Fruit fly (Drosophila melanogaster) whole organism, embryonic: ENCODE data around the gene spg.

Experiments used
- CG10274 ChIP-seq: fragments of 200-800 bp; sonication (Bioruptor generic); optimal IDR thresholded peaks from 3 replicates; lab custom pipeline; 2017; ENCODE audit warnings: missing biosample characterization, mild to moderate bottlenecking, missing genetic modification characterization
- CG11398 ChIP-seq: fragments of 200-800 bp; sonication (Bioruptor generic); optimal IDR thresholded peaks from 2 replicates; lab custom pipeline; 2016; ENCODE audit warnings: missing biosample characterization, missing genetic modification characterization
- CG12104 ChIP-seq: fragments of 200-800 bp; sonication (Bioruptor generic); optimal IDR thresholded peaks from 3 replicates; lab custom pipeline; 2016; ENCODE audit warnings: missing biosample characterization, missing genetic modification characterization
- CG12155 ChIP-seq: fragments of 200-800 bp; sonication (Bioruptor generic); optimal IDR thresholded peaks from 3 replicates; lab custom pipeline; 2016; ENCODE audit warnings: missing biosample characterization, missing genetic modification characterization
- CG12659 ChIP-seq: fragments of 200-800 bp; sonication (Bioruptor generic); optimal IDR thresholded peaks from 3 replicates; lab custom pipeline; 2017; ENCODE audit warnings: mild to moderate bottlenecking, missing biosample characterization, missing genetic modification reagents, missing genetic modification characterization
- CG14014 ChIP-seq: fragments of 200-800 bp; sonication (Bioruptor generic); IDR thresholded peaks from 2 replicates; pipeline ENCODE4 v1.3.6; 2022; ENCODE audit warnings: missing biosample characterization, missing genetic modification characterization
- CG15696 ChIP-seq: fragments of 200-800 bp; sonication (Bioruptor generic); optimal IDR thresholded peaks from 2 replicates; lab custom pipeline; 2019; ENCODE audit warnings: missing biosample characterization, mild to moderate bottlenecking, missing genetic modification characterization, moderate library complexity
- CG17186 ChIP-seq: fragments of 200-800 bp; sonication (Bioruptor generic); optimal IDR thresholded peaks from 3 replicates; lab custom pipeline; 2017; ENCODE audit warnings: missing biosample characterization, missing genetic modification reagents, missing genetic modification characterization
- CG2199 ChIP-seq: fragments of 200-800 bp; sonication (Bioruptor generic); IDR thresholded peaks from 3 replicates; pipeline ENCODE4 v1.3.6; 2022; ENCODE audit warnings: missing biosample characterization, missing genetic modification characterization
- CG2202 ChIP-seq: fragments of 200-800 bp; sonication (Bioruptor generic); optimal IDR thresholded peaks from 2 replicates; lab custom pipeline; 2018; ENCODE audit warnings: missing biosample characterization, mild to moderate bottlenecking, missing genetic modification characterization
- CG2875 ChIP-seq: fragments of 200-800 bp; sonication (Bioruptor generic); optimal IDR thresholded peaks from 2 replicates; lab custom pipeline; 2017; ENCODE audit warnings: missing biosample characterization, mild to moderate bottlenecking, missing genetic modification characterization, missing genetic modification reagents
- CG2889 ChIP-seq: fragments of 200-800 bp; sonication (Bioruptor generic); IDR thresholded peaks from 3 replicates; pipeline ENCODE4 v1.3.6; 2022; ENCODE audit warnings: missing biosample characterization, missing genetic modification characterization
- CG31388 ChIP-seq: fragments of 200-800 bp; sonication (Bioruptor generic); optimal IDR thresholded peaks from 2 replicates; lab custom pipeline; 2016; ENCODE audit warnings: missing biosample characterization, missing genetic modification characterization
- CG3995 ChIP-seq: fragments of 200-800 bp; sonication (Bioruptor generic); optimal IDR thresholded peaks from 3 replicates; lab custom pipeline; 2016; ENCODE audit warnings: missing biosample characterization, missing genetic modification characterization
- CG6791 ChIP-seq: fragments of 200-800 bp; sonication (Bioruptor generic); IDR thresholded peaks from 3 replicates; pipeline ENCODE4 v1.3.6; 2022; ENCODE audit warnings: missing biosample characterization, missing genetic modification characterization; ENCODE audit not compliant: partially characterized antibody
- CG7987 ChIP-seq: fragments of 200-800 bp; sonication (Bioruptor generic); optimal IDR thresholded peaks from 2 replicates; lab custom pipeline; 2018; ENCODE audit warnings: missing biosample characterization, mild to moderate bottlenecking, missing genetic modification characterization, moderate library complexity
- CG9932 ChIP-seq: fragments of 200-800 bp; sonication (Bioruptor generic); IDR thresholded peaks from 2 replicates; pipeline ENCODE4 v1.3.6; 2022; ENCODE audit warnings: missing biosample characterization, missing genetic modification characterization
- Dbx ChIP-seq: fragments of 200-800 bp; sonication (Bioruptor generic); IDR thresholded peaks from 3 replicates; pipeline ENCODE4 v1.3.6; 2022; ENCODE audit warnings: missing biosample characterization, missing genetic modification characterization
- Dll ChIP-seq: fragments of 200-800 bp; sonication (Bioruptor generic); IDR thresholded peaks from 4 replicates; pipeline ENCODE4 v1.3.6; 2022; ENCODE audit warnings: missing biosample characterization, missing genetic modification characterization; ENCODE audit not compliant: partially characterized antibody
- Doc3 ChIP-seq: fragments of 200-800 bp; sonication (Bioruptor generic); IDR thresholded peaks from 3 replicates; pipeline ENCODE4 v1.3.6; 2022; ENCODE audit warnings: missing biosample characterization, missing genetic modification characterization; ENCODE audit not compliant: partially characterized antibody
- Gsc ChIP-seq: fragments of 200-800 bp; sonication (Bioruptor generic); IDR thresholded peaks from 2 replicates; pipeline ENCODE4 v1.3.6; 2022; ENCODE audit warnings: missing biosample characterization, missing genetic modification characterization
- MBD-R2 ChIP-seq: fragments of 200-800 bp; sonication (Bioruptor generic); IDR thresholded peaks from 2 replicates; pipeline ENCODE4 v1.3.6; 2022; ENCODE audit warnings: missing biosample characterization, missing genetic modification characterization
- Oaz ChIP-seq: fragments of 200-800 bp; sonication (Bioruptor generic); IDR thresholded peaks from 2 replicates; pipeline ENCODE4 v1.3.6; 2022; ENCODE audit warnings: missing biosample characterization, missing genetic modification characterization
- PHDP ChIP-seq: fragments of 200-800 bp; sonication (Bioruptor generic); optimal IDR thresholded peaks from 3 replicates; lab custom pipeline; 2018; ENCODE audit warnings: missing biosample characterization, mild to moderate bottlenecking, missing genetic modification characterization, moderate library complexity
- Ptx1 ChIP-seq: fragments of 200-800 bp; sonication (Bioruptor generic); IDR thresholded peaks from 2 replicates; pipeline ENCODE4 v1.3.6; 2022; ENCODE audit warnings: missing biosample characterization, missing genetic modification characterization
- Rx ChIP-seq: fragments of 200-800 bp; sonication (Bioruptor generic); IDR thresholded peaks from 2 replicates; pipeline ENCODE4 v1.3.6; 2022; ENCODE audit warnings: missing biosample characterization, missing genetic modification characterization
- Usf ChIP-seq: fragments of 200-800 bp; sonication (Bioruptor generic); optimal IDR thresholded peaks from 2 replicates; lab custom pipeline; 2017; ENCODE audit warnings: missing genotype, missing biosample characterization, missing genetic modification characterization
- amos ChIP-seq: fragments of 200-800 bp; sonication (Bioruptor generic); IDR thresholded peaks from 2 replicates; pipeline ENCODE4 v1.3.6; 2022; ENCODE audit warnings: missing biosample characterization, missing genetic modification characterization; ENCODE audit not compliant: partially characterized antibody
- ara ChIP-seq: fragments of 200-800 bp; sonication (Bioruptor generic); IDR thresholded peaks from 2 replicates; pipeline ENCODE4 v1.3.6; 2022; ENCODE audit warnings: missing biosample characterization, missing genetic modification characterization
- bsh ChIP-seq, 2 experiments: fragments of 200-800 bp; sonication (Bioruptor generic); optimal IDR thresholded peaks; 2 replicates each; lab custom pipeline; 2017 to 2018; ENCODE audit warnings: mild to moderate bottlenecking in 2 of 2, missing biosample characterization in 2 of 2, missing genetic modification characterization in 2 of 2, moderate library complexity in 1 of 2
- cad ChIP-seq: fragments of >200 bp; optimal IDR thresholded peaks from 2 replicates; lab custom pipeline; 2017; ENCODE audit warnings: missing biosample characterization, missing genetic modification characterization
- cas ChIP-seq: fragments of 200-800 bp; sonication (Bioruptor generic); IDR thresholded peaks from 2 replicates; pipeline ENCODE4 v1.3.6; 2022; ENCODE audit warnings: missing biosample characterization, missing genetic modification characterization
- crc ChIP-seq: fragments of 200-800 bp; sonication (Bioruptor generic); optimal IDR thresholded peaks from 2 replicates; lab custom pipeline; 2016; ENCODE audit warnings: missing biosample characterization, missing genetic modification characterization
- dimm ChIP-seq: fragments of 200-800 bp; sonication (Bioruptor generic); IDR thresholded peaks from 2 replicates; pipeline ENCODE4 v1.3.6; 2022; ENCODE audit warnings: missing biosample characterization, missing genetic modification characterization
- emc ChIP-seq: fragments of 200-800 bp; sonication (Bioruptor generic); optimal IDR thresholded peaks from 2 replicates; lab custom pipeline; 2016; ENCODE audit warnings: missing biosample characterization, missing genetic modification characterization
- eve ChIP-seq, 2 experiments: fragments of >200 bp; optimal IDR thresholded peaks; 2 replicates each; lab custom pipeline; 2017; ENCODE audit warnings: missing biosample characterization in 2 of 2, missing genetic modification characterization in 2 of 2
- exex ChIP-seq: fragments of 200-800 bp; sonication (Bioruptor generic); optimal IDR thresholded peaks from 4 replicates; lab custom pipeline; 2018; ENCODE audit warnings: missing biosample characterization, mild to moderate bottlenecking, missing genetic modification characterization, moderate library complexity
- gsb ChIP-seq: fragments of 200-800 bp; sonication (Bioruptor generic); IDR thresholded peaks from 2 replicates; pipeline ENCODE4 v1.3.6; 2022; ENCODE audit warnings: missing biosample characterization, missing genetic modification characterization
- gsb-n ChIP-seq: fragments of 200-800 bp; sonication (Bioruptor generic); optimal IDR thresholded peaks from 3 replicates; lab custom pipeline; 2018; ENCODE audit warnings: missing biosample characterization, mild to moderate bottlenecking, missing genetic modification characterization
- kah ChIP-seq: fragments of 200-800 bp; sonication (Bioruptor generic); optimal IDR thresholded peaks from 2 replicates; lab custom pipeline; 2018; ENCODE audit warnings: missing biosample characterization, mild to moderate bottlenecking, missing genetic modification characterization
- lbe ChIP-seq: fragments of 200-800 bp; sonication (Bioruptor generic); optimal IDR thresholded peaks from 2 replicates; lab custom pipeline; 2016; ENCODE audit warnings: missing biosample characterization, mild to moderate bottlenecking, missing genetic modification characterization
- nerfin-1 ChIP-seq: fragments of 200-800 bp; sonication (Bioruptor generic); optimal IDR thresholded peaks from 3 replicates; lab custom pipeline; 2019; ENCODE audit warnings: missing biosample characterization, mild to moderate bottlenecking, missing genetic modification characterization, moderate library complexity
- prd ChIP-seq, 3 experiments: fragments of >200 bp in 2 of 3; fragments of 200-800 bp in 1 of 3; sonication (Bioruptor generic) in 1 of 3; optimal IDR thresholded peaks in 2 of 3; IDR thresholded peaks in 1 of 3; 2 replicates in 2 of 3; 3 replicates in 1 of 3; pipeline versions ENCODE4 v1.3.6 to Lab custom; 2017 to 2022; ENCODE audit warnings: missing biosample characterization in 1 of 3, missing genetic modification characterization in 1 of 3
- sens ChIP-seq: fragments of 200-800 bp; sonication (Bioruptor generic); peaks from one replicate; lab custom pipeline; 2016; ENCODE audit warnings: missing biosample characterization, missing genetic modification characterization
- sens-2 ChIP-seq: fragments of 200-800 bp; sonication (Bioruptor generic); IDR thresholded peaks from 2 replicates; pipeline ENCODE4 v1.3.6; 2022; ENCODE audit warnings: missing biosample characterization, missing genetic modification characterization
- so ChIP-seq: fragments of 200-800 bp; sonication (Bioruptor generic); IDR thresholded peaks from 3 replicates; pipeline ENCODE4 v1.3.6; 2022; ENCODE audit warnings: missing biosample characterization, missing genetic modification characterization
- vfl ChIP-seq: fragments of 200-800 bp; sonication (Bioruptor generic); optimal IDR thresholded peaks from 2 replicates; lab custom pipeline; 2016; ENCODE audit warnings: missing biosample characterization, missing genetic modification characterization
- wdn ChIP-seq: fragments of 200-800 bp; sonication (Bioruptor generic); IDR thresholded peaks from 2 replicates; pipeline ENCODE4 v1.3.6; 2022; ENCODE audit warnings: missing biosample characterization, missing genetic modification characterization
- yki ChIP-seq: fragments of >200 bp; optimal IDR thresholded peaks from 3 replicates; lab custom pipeline; 2018

Gene spg

dm6 chr3R:28844611-28845376 lies at the start of gene spg, which contains the start of gene Apc (continued):
- TF ChIP-seq Usf (GFP tag; lab: Kevin White, UChicago) (peak; percentile 30), CG9932 (GFP tag; lab: Robert Waterston, UW) (peak; percentile 52), CG12104 (GFP tag; lab: Kevin White, UChicago) (no peak), yki (no peak), sens-2 (no peak), prd (optimal IDR thresholded peaks at IDR 0.05; lab: Kevin White, UChicago) (no peak), prd (GFP tag; IDR thresholded peaks at IDR 0.05; lab: Robert Waterston, UW) (peak; percentile 30; the same call in 2 of the 3 replicates), sens (GFP tag; lab: Kevin White, UChicago) (peak; percentile 90), wdn (0 out of 2 replicates have a peak, but pooled peaks have one; percentile 8), gsb-n (peak; percentile 35), MBD-R2 (peak; percentile 62), lbe (peak; percentile 16), CG15696 (tag; lab: Kevin White, UChicago) (peak; percentile 33), CG17186 (GFP tag; lab: Kevin White, UChicago) (peak; percentile 36), Oaz (no peak), PHDP (tag; lab: Kevin White, UChicago) (peak; percentile 53), kah (peak; percentile 35), dimm (GFP tag; lab: Robert Waterston, UW) (no peak), cad (GFP tag; lab: Kevin White, UChicago) (peak; percentile 76), CG2202 (tag; lab: Kevin White, UChicago) (peak; percentile 50), CG2199 (GFP tag; lab: Robert Waterston, UW) (0 out of 3 replicates have a peak, but pooled peaks have one; percentile 44), CG12155 (peak; percentile 47), gsb (0 out of 2 replicates have a peak, but pooled peaks have one; percentile 18), CG14014 (GFP tag; lab: Robert Waterston, UW) (peak; percentile 49; the same call in 1 of the 2 replicates), Dll (GFP tag; lab: Robert Waterston, UW) (peak; percentile 93), eve (GFP tag; optimal IDR thresholded peaks at IDR 0.05; lab: Kevin White, UChicago) (no peak), emc (GFP tag; lab: Kevin White, UChicago) (no peak), crc (GFP tag; lab: Kevin White, UChicago) (no peak), Doc3 (GFP tag; lab: Robert Waterston, UW) (peak; percentile 68), CG2889 (GFP tag; lab: Robert Waterston, UW) (no peak), nerfin-1 (tag; lab: Kevin White, UChicago) (peak; percentile 42), amos (peak; percentile 76), CG7987 (peak; percentile 76), Ptx1 (GFP tag; lab: Robert Waterston, UW) (no peak; the same call in 1 of the 2 replicates), Dbx (GFP tag; lab: Robert Waterston, UW) (peak; percentile 53; the same call in 2 of the 3 replicates), CG6791 (GFP tag; lab: Robert Waterston, UW) (peak; percentile 39; the same call in 1 of the 3 replicates), so (peak; percentile 44; the same call in 2 of the 3 replicates), exex (tag; lab: Kevin White, UChicago) (no peak), vfl (GFP tag; lab: Kevin White, UChicago) (peak; percentile 50), bsh (GFP tag; optimal IDR thresholded peaks at IDR 0.05; lab: Kevin White, UChicago) (peak; percentile 18 to 62), Rx (peak; percentile 25; the same call in 1 of the 2 replicates), CG12659 (GFP tag; lab: Kevin White, UChicago) (peak; percentile 87), CG3995 (GFP tag; lab: Kevin White, UChicago) (peak; percentile 91), CG31388 (GFP tag; lab: Kevin White, UChicago) (no peak), cas (GFP tag; lab: Robert Waterston, UW) (no peak), Gsc (GFP tag; lab: Robert Waterston, UW) (no peak), ara (GFP tag; lab: Robert Waterston, UW) (no peak; the same call in 1 of the 2 replicates), CG11398 (GFP tag; lab: Kevin White, UChicago) (peak; percentile 57), CG10274 (GFP tag; lab: Kevin White, UChicago) (no peak), CG2875 (GFP tag; lab: Kevin White, UChicago) (peak; percentile 48)
